Worm (Caenorhabditis elegans): ENCODE data around the gene sre-26.

Gene sre-26

DNA sequence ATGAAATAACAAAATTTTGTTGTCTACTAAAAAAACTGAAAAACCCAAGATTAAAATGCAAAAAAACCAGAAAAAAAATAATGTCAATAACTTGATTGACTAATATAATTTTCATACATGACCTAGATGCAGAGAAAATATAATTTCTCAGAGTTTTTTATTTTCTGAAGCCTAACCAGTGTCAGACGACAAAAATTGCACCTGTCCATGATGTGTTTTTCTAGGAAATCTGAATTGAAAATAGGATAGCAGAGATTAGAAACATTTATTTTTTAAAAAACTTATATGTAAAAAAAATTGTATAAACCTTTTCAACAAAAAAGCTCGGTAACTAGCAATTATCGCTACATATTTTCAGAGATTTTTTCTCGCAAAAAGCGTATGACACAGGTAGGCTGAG, 2.4 kb downstream of the sre-26 start:
- TF ChIP-seq klf-2 (GFP tag; conservative IDR thresholded peaks at IDR 0.05) (no peak), tab-1 (GFP tag; IDR thresholded peaks at IDR 0.05) (no peak), ref-1 (GFP tag; conservative IDR thresholded peaks at IDR 0.05) (no peak), cog-1 (tag; optimal IDR thresholded peaks at IDR 0.05) (no peak), T22C8.4 (GFP tag; IDR thresholded peaks at IDR 0.05) (no peak), ztf-23 (GFP tag; IDR thresholded peaks at IDR 0.05) (no peak), ztf-29 (GFP tag; IDR thresholded peaks at IDR 0.05) (no peak), med-1 (GFP tag; optimal IDR thresholded peaks at IDR 0.05; ENCODE audit: insufficient read depth) (no peak), flt-1 (GFP tag; IDR thresholded peaks at IDR 0.05) (no peak)

- no peak for TF ChIP-seq T22C8.4 (GFP tag; IDR thresholded peaks at IDR 0.05)
- no peak for TF ChIP-seq ref-1 (GFP tag; conservative IDR thresholded peaks at IDR 0.05)
- TF ChIP-seq cog-1 (tag; optimal IDR thresholded peaks at IDR 0.05): no peak
- TF ChIP-seq klf-2 (GFP tag; conservative IDR thresholded peaks at IDR 0.05): no peak
- TF ChIP-seq flt-1 (GFP tag; IDR thresholded peaks at IDR 0.05): no peak
- TF ChIP-seq tab-1 (GFP tag; IDR thresholded peaks at IDR 0.05): no peak
- TF ChIP-seq ztf-29 (GFP tag; IDR thresholded peaks at IDR 0.05): no peak
- TF ChIP-seq med-1 (GFP tag; optimal IDR thresholded peaks at IDR 0.05; ENCODE audit: insufficient read depth): no peak
- TF ChIP-seq ztf-23 (GFP tag; IDR thresholded peaks at IDR 0.05): no peak
These were observed 2.9 kb downstream of the sre-26 start, which contains the start of gene sre-27 for ce11 chrII:12417514-12417913. TSS of gene sre-27 (minus strand) at chrII:12417614.

DNA sequence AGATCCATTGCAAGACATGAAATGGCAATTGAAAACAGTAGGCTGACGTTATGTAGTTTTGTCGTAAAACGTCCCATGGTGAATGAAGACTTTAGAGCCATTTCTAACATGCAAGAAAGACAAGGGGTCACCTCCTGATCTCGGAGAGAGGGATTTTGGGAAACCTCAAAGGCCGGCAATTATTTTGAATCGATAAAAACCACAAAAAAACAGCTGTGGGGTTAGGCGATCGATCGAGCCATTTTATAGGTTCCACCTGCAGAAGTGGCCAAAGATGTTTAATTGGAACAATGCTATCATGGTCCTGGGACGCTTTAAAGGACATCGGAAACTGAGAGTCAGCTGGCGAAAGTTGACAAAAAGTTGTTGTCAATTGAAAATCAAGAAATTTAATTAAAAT, 5.6 kb downstream of the sre-26 start, which contains the start of gene Y57A10C.11:
Gene Y57A10C.11 (minus strand): TSS at position 101 of the 400 bp plus-strand sequence.
- TF ChIP-seq ztf-29 (GFP tag; IDR thresholded peaks at IDR 0.05): no peak
- no peak for TF ChIP-seq med-1 (GFP tag; optimal IDR thresholded peaks at IDR 0.05; ENCODE audit: insufficient read depth)

DNA sequence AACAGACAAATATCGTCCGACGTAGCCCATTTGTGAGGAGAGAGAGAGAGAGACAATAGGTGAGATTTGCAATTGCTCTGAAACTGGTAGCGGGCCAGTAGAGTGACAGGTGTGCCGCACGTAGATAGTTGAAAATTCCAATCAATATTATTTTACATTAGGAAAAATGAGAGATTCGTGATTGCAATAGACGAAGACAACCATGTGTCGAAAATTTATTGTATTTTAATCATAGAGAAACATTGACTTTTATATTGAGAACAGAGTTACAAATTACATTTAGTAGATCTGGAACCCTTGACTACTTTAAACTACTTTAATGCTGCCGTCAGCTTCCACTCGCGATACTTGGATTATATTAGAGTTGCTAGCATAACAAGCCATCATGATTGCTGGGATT, 8.0 kb downstream of the sre-26 start, which contains the start of gene Y57A10C.1:
Gene Y57A10C.1 (minus strand): TSS at position 101 of the 400 bp plus-strand sequence.
- TF ChIP-seq ztf-29 (GFP tag; IDR thresholded peaks at IDR 0.05) (no peak), cog-1 (tag; optimal IDR thresholded peaks at IDR 0.05) (no peak), klf-2 (GFP tag; conservative IDR thresholded peaks at IDR 0.05) (no peak), flt-1 (GFP tag; IDR thresholded peaks at IDR 0.05) (no peak), T22C8.4 (GFP tag; IDR thresholded peaks at IDR 0.05) (no peak), ref-1 (GFP tag; conservative IDR thresholded peaks at IDR 0.05) (no peak), med-1 (GFP tag; optimal IDR thresholded peaks at IDR 0.05; ENCODE audit: insufficient read depth) (no peak), ztf-23 (GFP tag; IDR thresholded peaks at IDR 0.05) (no peak), tab-1 (GFP tag; IDR thresholded peaks at IDR 0.05) (no peak)

DNA sequence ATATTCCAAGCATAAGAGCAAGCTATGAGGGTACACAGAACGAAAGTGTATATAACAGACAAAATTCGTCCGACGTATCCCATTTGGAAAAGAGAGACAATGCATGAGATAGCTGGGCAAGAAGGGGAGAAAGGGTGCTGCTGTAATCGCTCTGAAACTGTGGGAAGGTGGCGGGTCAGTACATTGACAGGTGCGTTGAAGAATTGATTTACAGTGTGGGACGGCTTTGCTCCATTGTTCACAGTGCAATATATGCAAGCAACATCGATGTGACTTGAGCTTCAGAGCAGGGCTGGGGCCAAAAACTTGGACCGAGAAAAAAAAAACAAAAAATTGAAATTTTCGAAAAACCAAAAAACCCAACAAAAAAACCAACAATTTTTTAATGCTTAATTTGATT, 10.3 kb downstream of the sre-26 start, which contains the start of gene F57G9.3:
Gene F57G9.3 (minus strand): TSS at position 101 of the 400 bp plus-strand sequence.
- TF ChIP-seq flt-1 (GFP tag; IDR thresholded peaks at IDR 0.05) (no peak), med-1 (GFP tag; optimal IDR thresholded peaks at IDR 0.05; ENCODE audit: insufficient read depth) (no peak), cog-1 (tag; optimal IDR thresholded peaks at IDR 0.05) (no peak), ref-1 (GFP tag; conservative IDR thresholded peaks at IDR 0.05) (no peak), ztf-23 (GFP tag; IDR thresholded peaks at IDR 0.05) (no peak), tab-1 (GFP tag; IDR thresholded peaks at IDR 0.05) (no peak), T22C8.4 (GFP tag; IDR thresholded peaks at IDR 0.05) (no peak), klf-2 (GFP tag; conservative IDR thresholded peaks at IDR 0.05) (no peak), ztf-29 (GFP tag; IDR thresholded peaks at IDR 0.05) (no peak)

- no peak for TF ChIP-seq T22C8.4 (GFP tag; IDR thresholded peaks at IDR 0.05)
- no peak for TF ChIP-seq med-1 (GFP tag; optimal IDR thresholded peaks at IDR 0.05; ENCODE audit: insufficient read depth)
- no peak for TF ChIP-seq flt-1 (GFP tag; IDR thresholded peaks at IDR 0.05)
- no peak for TF ChIP-seq cog-1 (tag; optimal IDR thresholded peaks at IDR 0.05)
- TF ChIP-seq ztf-23 (GFP tag; IDR thresholded peaks at IDR 0.05): no peak
- TF ChIP-seq ztf-29 (GFP tag; IDR thresholded peaks at IDR 0.05): no peak
- TF ChIP-seq tab-1 (GFP tag; IDR thresholded peaks at IDR 0.05): no peak
- no peak for TF ChIP-seq klf-2 (GFP tag; conservative IDR thresholded peaks at IDR 0.05)
- no peak for TF ChIP-seq ref-1 (GFP tag; conservative IDR thresholded peaks at IDR 0.05)
These were observed 11.7 kb downstream of the sre-26 start, which contains the start of gene sre-31 for ce11 chrII:12408717-12409116. TSS of gene sre-31 (minus strand) at chrII:12408817.

- TF ChIP-seq cog-1 (tag; optimal IDR thresholded peaks at IDR 0.05) (no peak), tab-1 (GFP tag; IDR thresholded peaks at IDR 0.05) (no peak), klf-2 (GFP tag; conservative IDR thresholded peaks at IDR 0.05) (no peak), T22C8.4 (GFP tag; IDR thresholded peaks at IDR 0.05) (no peak), ref-1 (GFP tag; conservative IDR thresholded peaks at IDR 0.05) (no peak), med-1 (GFP tag; optimal IDR thresholded peaks at IDR 0.05; ENCODE audit: insufficient read depth) (no peak), ztf-29 (GFP tag; IDR thresholded peaks at IDR 0.05) (no peak), flt-1 (GFP tag; IDR thresholded peaks at IDR 0.05) (no peak), ztf-23 (GFP tag; IDR thresholded peaks at IDR 0.05) (no peak)
These were observed 14.0 kb downstream of the sre-26 start, which contains the start of gene sre-30 for ce11 chrII:12406394-12406793. TSS of gene sre-30 (minus strand) at chrII:12406494.

- TF ChIP-seq flt-1 (GFP tag; IDR thresholded peaks at IDR 0.05) (no peak), ztf-29 (GFP tag; IDR thresholded peaks at IDR 0.05) (no peak), tab-1 (GFP tag; IDR thresholded peaks at IDR 0.05) (no peak), cog-1 (tag; optimal IDR thresholded peaks at IDR 0.05) (no peak), klf-2 (GFP tag; conservative IDR thresholded peaks at IDR 0.05) (no peak), T22C8.4 (GFP tag; IDR thresholded peaks at IDR 0.05) (no peak), ref-1 (GFP tag; conservative IDR thresholded peaks at IDR 0.05) (no peak), med-1 (GFP tag; optimal IDR thresholded peaks at IDR 0.05; ENCODE audit: insufficient read depth) (no peak), ztf-23 (GFP tag; IDR thresholded peaks at IDR 0.05) (no peak)
These were observed 18.6 kb downstream of the sre-26 start, which contains the start of gene sre-29 for ce11 chrII:12401791-12402190. TSS of gene sre-29 (minus strand) at chrII:12401891.

DNA sequence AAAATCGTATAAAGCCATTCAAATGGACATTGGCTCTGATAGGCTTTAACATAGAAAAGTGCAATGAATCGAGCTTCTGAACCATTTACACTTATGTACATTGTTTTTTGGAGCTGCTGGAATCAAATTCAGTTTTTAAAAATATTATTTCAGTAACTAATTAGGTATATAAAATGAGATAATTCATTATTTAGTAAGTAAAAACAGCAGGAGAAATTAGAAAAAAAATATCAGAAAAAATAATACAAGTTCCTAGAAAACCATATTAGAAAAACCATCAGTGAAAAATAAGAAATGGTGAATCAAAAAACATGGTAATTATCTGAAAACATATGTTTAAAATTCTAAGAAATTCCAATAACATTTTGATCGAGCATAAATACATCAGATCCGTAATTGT, 22.7 kb downstream of the sre-26 start, which contains the start of gene F57G9.7:
Gene F57G9.7 (minus strand): TSS at position 101 of the 400 bp plus-strand sequence.
- TF ChIP-seq cog-1 (tag; optimal IDR thresholded peaks at IDR 0.05) (no peak), ref-1 (GFP tag; conservative IDR thresholded peaks at IDR 0.05) (no peak), ztf-29 (GFP tag; IDR thresholded peaks at IDR 0.05) (no peak), flt-1 (GFP tag; IDR thresholded peaks at IDR 0.05) (no peak), T22C8.4 (GFP tag; IDR thresholded peaks at IDR 0.05) (no peak), klf-2 (GFP tag; conservative IDR thresholded peaks at IDR 0.05) (no peak), tab-1 (GFP tag; IDR thresholded peaks at IDR 0.05) (no peak), med-1 (GFP tag; optimal IDR thresholded peaks at IDR 0.05; ENCODE audit: insufficient read depth) (no peak), ztf-23 (GFP tag; IDR thresholded peaks at IDR 0.05) (no peak)
